Worm (Caenorhabditis elegans) whole organism, midembryonic: Measurements from ENCODE around the gene T04F8.7.

Experiments
- T22C8.4 ChIP-seq: fragments of 200-800 bp; sonication (Bioruptor generic); IDR thresholded peaks from 2 replicates; pipeline ENCODE4 v1.3.6; 2022; ENCODE audit warnings: missing genetic modification characterization, missing compliant biosample characterization
- cog-1 ChIP-seq: sonication (generic microtip); optimal IDR thresholded peaks from 2 replicates; lab custom pipeline; 2016; ENCODE audit warnings: missing genetic modification characterization, missing compliant biosample characterization
- flt-1 ChIP-seq: fragments of 200-800 bp; sonication (Bioruptor generic); IDR thresholded peaks from 2 replicates; pipeline ENCODE4 v1.3.6; 2022; ENCODE audit warnings: missing genetic modification characterization, missing compliant biosample characterization
- klf-2 ChIP-seq: fragments of 200-800 bp; sonication (Bioruptor generic); conservative IDR thresholded peaks from 2 replicates; pipeline ENCODE4 v1.3.6; 2022; ENCODE audit warnings: missing genetic modification reagents, missing genetic modification characterization, missing compliant biosample characterization
- med-1 ChIP-seq: sonication (generic microtip); optimal IDR thresholded peaks from 2 replicates; lab custom pipeline; 2017; ENCODE audit warnings: missing genetic modification characterization, mild to moderate bottlenecking, missing compliant biosample characterization, antibody characterized with exemption, missing genetic modification reagents; ENCODE audit not compliant: insufficient read depth
- ref-1 ChIP-seq: fragments of 200-800 bp; sonication (Bioruptor generic); conservative IDR thresholded peaks from 2 replicates; pipeline ENCODE4 v1.3.6; 2022; ENCODE audit warnings: missing genetic modification reagents, missing genetic modification characterization, missing compliant biosample characterization
- tab-1 ChIP-seq: fragments of 200-800 bp; sonication (Bioruptor generic); IDR thresholded peaks from 2 replicates; pipeline ENCODE4 v1.3.6; 2022; ENCODE audit warnings: missing genetic modification characterization, missing compliant biosample characterization
- ztf-23 ChIP-seq: fragments of 200-800 bp; sonication (Bioruptor generic); IDR thresholded peaks from 2 replicates; pipeline ENCODE4 v1.3.6; 2022; ENCODE audit warnings: missing genetic modification reagents, missing genetic modification characterization, missing compliant biosample characterization
- ztf-29 ChIP-seq: fragments of 200-800 bp; sonication (Bioruptor generic); IDR thresholded peaks from 2 replicates; pipeline ENCODE4 v1.3.6; 2022; ENCODE audit warnings: missing genetic modification reagents, missing genetic modification characterization, missing compliant biosample characterization

The T04F8.7 gene

ce11 chrX:11680851-11681250, at the start of gene T04F8.7:
TSS of gene T04F8.7 (minus strand) at chrX:11680980.
- TF ChIP-seq tab-1 (no peak), ztf-29 (GFP tag; lab: Robert Waterston, UW) (no peak), flt-1 (no peak), klf-2 (GFP tag; lab: Robert Waterston, UW) (no peak), ref-1 (GFP tag; lab: Robert Waterston, UW) (no peak), T22C8.4 (GFP tag; lab: Robert Waterston, UW) (no peak), cog-1 (no peak), med-1 (GFP tag; lab: Kevin White, UChicago) (no peak), ztf-23 (no peak)

- TF ChIP-seq T22C8.4 (GFP tag; lab: Robert Waterston, UW): no peak
- TF ChIP-seq klf-2 (GFP tag; lab: Robert Waterston, UW): no peak
- no peak for TF ChIP-seq ref-1 (GFP tag; lab: Robert Waterston, UW)
- TF ChIP-seq tab-1: no peak
- no peak for TF ChIP-seq ztf-29 (GFP tag; lab: Robert Waterston, UW)
- no peak for TF ChIP-seq med-1 (GFP tag; lab: Kevin White, UChicago)
- no peak for TF ChIP-seq ztf-23
- no peak for TF ChIP-seq cog-1
- no peak for TF ChIP-seq flt-1
These were observed 47.0 kb upstream of the T04F8.7 start, which contains the start of the genes gst-42 and D1053.2 for ce11 chrX:11727761-11728160. TSS of gene gst-42 (minus strand) at chrX:11727936. TSS of gene D1053.2 (plus strand) at chrX:11728151.

ce11 chrX:11726450-11726849, 45.7 kb upstream of the T04F8.7 start:
- TF ChIP-seq cog-1 (no peak), tab-1 (no peak), ztf-29 (GFP tag; lab: Robert Waterston, UW) (no peak), klf-2 (GFP tag; lab: Robert Waterston, UW) (no peak), T22C8.4 (GFP tag; lab: Robert Waterston, UW) (no peak), ztf-23 (no peak), flt-1 (no peak), med-1 (GFP tag; lab: Kevin White, UChicago) (no peak), ref-1 (GFP tag; lab: Robert Waterston, UW) (no peak)

ce11 chrX:11725646-11726045, 44.9 kb upstream of the T04F8.7 start:
- TF ChIP-seq flt-1 (no peak), T22C8.4 (GFP tag; lab: Robert Waterston, UW) (no peak), med-1 (GFP tag; lab: Kevin White, UChicago) (no peak), tab-1 (no peak), ztf-23 (no peak), ztf-29 (GFP tag; lab: Robert Waterston, UW) (no peak), cog-1 (no peak), ref-1 (GFP tag; lab: Robert Waterston, UW) (no peak), klf-2 (GFP tag; lab: Robert Waterston, UW) (no peak)

- TF ChIP-seq flt-1: no peak
- no peak for TF ChIP-seq ztf-23
- no peak for TF ChIP-seq klf-2 (GFP tag; lab: Robert Waterston, UW)
- TF ChIP-seq T22C8.4 (GFP tag; lab: Robert Waterston, UW): no peak
- TF ChIP-seq cog-1: no peak
- TF ChIP-seq tab-1: no peak
- TF ChIP-seq med-1 (GFP tag; lab: Kevin White, UChicago): no peak
- TF ChIP-seq ztf-29 (GFP tag; lab: Robert Waterston, UW): no peak
- TF ChIP-seq ref-1 (GFP tag; lab: Robert Waterston, UW): no peak
These were observed 43.0 kb upstream of the T04F8.7 start, which contains the start of gene D1053.4 for ce11 chrX:11723781-11724201. TSS of gene D1053.4 (minus strand) at chrX:11723800.

- TF ChIP-seq T22C8.4 (GFP tag; lab: Robert Waterston, UW) (no peak), ref-1 (GFP tag; lab: Robert Waterston, UW) (no peak), klf-2 (GFP tag; lab: Robert Waterston, UW) (no peak), flt-1 (no peak), med-1 (GFP tag; lab: Kevin White, UChicago) (no peak), ztf-29 (GFP tag; lab: Robert Waterston, UW) (no peak), tab-1 (no peak), cog-1 (no peak), ztf-23 (no peak)
These were observed 39.3 kb upstream of the T04F8.7 start for ce11 chrX:11720058-11720457.

- TF ChIP-seq cog-1: no peak
- no peak for TF ChIP-seq klf-2 (GFP tag; lab: Robert Waterston, UW)
- TF ChIP-seq ref-1 (GFP tag; lab: Robert Waterston, UW): no peak
- no peak for TF ChIP-seq ztf-29 (GFP tag; lab: Robert Waterston, UW)
- no peak for TF ChIP-seq flt-1
- TF ChIP-seq med-1 (GFP tag; lab: Kevin White, UChicago): no peak
- TF ChIP-seq ztf-23: no peak
- TF ChIP-seq T22C8.4 (GFP tag; lab: Robert Waterston, UW): no peak
- no peak for TF ChIP-seq tab-1
These were observed 38.0 kb upstream of the T04F8.7 start for ce11 chrX:11718751-11719150.

ce11 chrX:11716463-11716960, 35.7 kb upstream of the T04F8.7 start, which contains the start of gene C44C10.9:
TSS of gene C44C10.9 (minus strand) at chrX:11716513.
- no peak for TF ChIP-seq flt-1
- no peak for TF ChIP-seq med-1 (GFP tag; lab: Kevin White, UChicago)

- TF ChIP-seq ztf-23 (no peak), cog-1 (no peak), klf-2 (GFP tag; lab: Robert Waterston, UW) (no peak)
These were observed 31.6 kb upstream of the T04F8.7 start, which contains the start of gene col-180 for ce11 chrX:11712230-11712853. TSS of gene col-180 (minus strand) at chrX:11712280.
